Worm (Caenorhabditis elegans) whole organism, L4 larva: ENCODE data around the gene F02E8.4.

Source experiments
- ces-1 ChIP-seq: fragments of 150-350 bp; sonication (generic microtip); optimal IDR thresholded peaks from 4 replicates; lab custom pipeline; 2014; ENCODE audit warnings: missing biosample characterization, missing genetic modification reagents, missing genetic modification characterization
- lsy-2 ChIP-seq, 2 experiments: fragments of 150-350 bp in 1 of 2; sonication (generic microtip) in 1 of 2; optimal IDR thresholded peaks; 2 replicates each; lab custom pipeline; 2014 to 2017; ENCODE audit warnings: missing biosample characterization in 2 of 2, missing genetic modification characterization in 2 of 2
- snpc-4 ChIP-seq: fragments of 150-350 bp; optimal IDR thresholded peaks from 2 replicates; lab custom pipeline; 2014; ENCODE audit warnings: missing biosample characterization, missing genetic modification characterization
- zag-1 ChIP-seq: fragments of 150-350 bp; optimal IDR thresholded peaks from 2 replicates; lab custom pipeline; 2014; ENCODE audit warnings: missing biosample characterization, missing genetic modification characterization

ce11 chrX:4410280-4410911 is 43.5 kb upstream of the F02E8.4 start:
- no peak for TF ChIP-seq ces-1 (GFP tag; lab: Kevin White, UChicago)
- TF ChIP-seq lsy-2 (tag; optimal IDR thresholded peaks at IDR 0.05; lab: Kevin White, UChicago), result no peak
- no peak for TF ChIP-seq zag-1
- TF ChIP-seq snpc-4 (tag; lab: Kevin White, UChicago), result no peak
